Worm (Caenorhabditis elegans) whole organism, young adult: ENCODE results near the gene M05D6.1.

Experiments used
- B0035.1 ChIP-seq: sonication (generic microtip); optimal IDR thresholded peaks from 2 replicates; lab custom pipeline; 2016; ENCODE audit warnings: missing genetic modification characterization, mild to moderate bottlenecking, missing compliant biosample characterization, missing genotype, missing genetic modification reagents
- F22D6.2 ChIP-seq: sonication (generic microtip); optimal IDR thresholded peaks from 2 replicates; lab custom pipeline; 2016; ENCODE audit warnings: mild to moderate bottlenecking, missing genetic modification characterization, missing compliant biosample characterization
- F23B12.7 ChIP-seq: sonication (generic microtip); optimal IDR thresholded peaks from 2 replicates; lab custom pipeline; 2017; ENCODE audit warnings: missing genetic modification characterization, mild to moderate bottlenecking, missing compliant biosample characterization, antibody characterized with exemption, moderate library complexity; ENCODE audit not compliant: insufficient read depth
- F39B2.1 ChIP-seq: fragments of 200-800 bp; sonication (Bioruptor generic); IDR thresholded peaks from 2 replicates; pipeline ENCODE4 v1.3.6; 2022; ENCODE audit warnings: missing genetic modification reagents, missing genetic modification characterization, missing compliant biosample characterization
- F57C9.4 ChIP-seq: sonication (generic microtip); optimal IDR thresholded peaks from 2 replicates; lab custom pipeline; 2017; ENCODE audit warnings: mild to moderate bottlenecking, missing genetic modification characterization, missing compliant biosample characterization
- T26A5.8 ChIP-seq: sonication (generic microtip); optimal IDR thresholded peaks from 2 replicates; lab custom pipeline; 2016; ENCODE audit warnings: missing genetic modification characterization, missing compliant biosample characterization
- Y67H2A.10 ChIP-seq: fragments of 200-800 bp; sonication (Bioruptor generic); conservative IDR thresholded peaks from 2 replicates; pipeline ENCODE4 v1.3.6; 2022; ENCODE audit warnings: missing genetic modification reagents, missing genetic modification characterization, missing compliant biosample characterization
- Y79H2A.3 ChIP-seq: fragments of 200-800 bp; sonication (Bioruptor generic); conservative IDR thresholded peaks from 2 replicates; pipeline ENCODE4 v1.3.6; 2022; ENCODE audit warnings: missing genetic modification reagents, missing genetic modification characterization, missing compliant biosample characterization
- Y95B8A.8 ChIP-seq: fragments of 200-800 bp; sonication (Bioruptor generic); IDR thresholded peaks from 2 replicates; pipeline ENCODE4 v1.3.6; 2022; ENCODE audit warnings: missing genetic modification reagents, missing genetic modification characterization, missing compliant biosample characterization
- ceh-79 ChIP-seq: sonication (generic microtip); optimal IDR thresholded peaks from 2 replicates; lab custom pipeline; 2017; ENCODE audit warnings: mild to moderate bottlenecking, missing genetic modification characterization, missing compliant biosample characterization
- die-1 ChIP-seq: sonication (generic microtip); optimal IDR thresholded peaks from 2 replicates; lab custom pipeline; 2016; ENCODE audit warnings: missing genotype, mild to moderate bottlenecking, missing genetic modification characterization, missing compliant biosample characterization
- efl-1 ChIP-seq: fragments of 150-350 bp; optimal IDR thresholded peaks from 2 replicates; lab custom pipeline; 2014; ENCODE audit warnings: missing biosample characterization, missing genetic modification reagents, missing genetic modification characterization
- ekl-4 ChIP-seq: fragments of 200-800 bp; sonication (Bioruptor generic); IDR thresholded peaks from 2 replicates; pipeline ENCODE4 v1.3.6; 2022; ENCODE audit warnings: missing genetic modification reagents, missing genetic modification characterization, missing compliant biosample characterization
- fkh-3 ChIP-seq: sonication (generic microtip); optimal IDR thresholded peaks from 2 replicates; lab custom pipeline; 2016; ENCODE audit warnings: mild to moderate bottlenecking, missing genetic modification characterization, missing compliant biosample characterization
- him-1 ChIP-seq: sonication (generic microtip); optimal IDR thresholded peaks from 2 replicates; lab custom pipeline; 2016; ENCODE audit warnings: missing genotype, missing genetic modification reagents, missing genetic modification characterization, missing compliant biosample characterization
- hlh-26 ChIP-seq: fragments of 200-800 bp; sonication (Bioruptor generic); conservative IDR thresholded peaks from 2 replicates; pipeline ENCODE4 v1.3.6; 2022; ENCODE audit warnings: missing genetic modification reagents, missing genetic modification characterization, missing compliant biosample characterization
- hrde-1 ChIP-seq: sonication (generic microtip); optimal IDR thresholded peaks from 2 replicates; lab custom pipeline; 2016; ENCODE audit warnings: missing genetic modification characterization, mild to moderate bottlenecking, missing compliant biosample characterization, moderate library complexity, missing genotype, missing genetic modification reagents, borderline replicate concordance
- hsf-1 ChIP-seq: fragments of 200-800 bp; sonication (Bioruptor generic); IDR thresholded peaks from 2 replicates; pipeline ENCODE4 v1.3.6; 2022; ENCODE audit warnings: missing genetic modification reagents, missing genetic modification characterization, missing compliant biosample characterization
- lag-1 ChIP-seq: fragments of 200-800 bp; sonication (Bioruptor generic); IDR thresholded peaks from 2 replicates; pipeline ENCODE4 v1.3.6; 2022; ENCODE audit warnings: missing genetic modification reagents, missing genetic modification characterization, missing compliant biosample characterization
- let-607 ChIP-seq, 2 experiments: fragments of 200-800 bp in 1 of 2; sonication (Bioruptor generic) in 1 of 2; sonication (generic microtip) in 1 of 2; optimal IDR thresholded peaks; 2 replicates each; lab custom pipeline; 2016 to 2018; ENCODE audit warnings: mild to moderate bottlenecking in 2 of 2, missing compliant biosample characterization in 2 of 2, missing genetic modification characterization in 2 of 2, moderate library complexity in 2 of 2, missing genotype in 1 of 2
- lin-35 ChIP-seq, 3 experiments: fragments of 150-350 bp in 2 of 3; sonication (generic microtip) in 1 of 3; optimal IDR thresholded peaks; 2 replicates each; lab custom pipeline; 2014 to 2018; ENCODE audit warnings: missing biosample characterization in 3 of 3, missing genetic modification characterization in 3 of 3, missing genetic modification reagents in 3 of 3
- lsl-1 ChIP-seq: fragments of 200-800 bp; sonication (Bioruptor generic); optimal IDR thresholded peaks from 2 replicates; lab custom pipeline; 2018; ENCODE audit warnings: mild to moderate bottlenecking, missing genetic modification characterization, moderate library complexity, missing compliant biosample characterization
- lsy-27 ChIP-seq: sonication (generic microtip); optimal IDR thresholded peaks from 2 replicates; lab custom pipeline; 2017; ENCODE audit warnings: missing genetic modification characterization, mild to moderate bottlenecking, missing compliant biosample characterization, antibody characterized with exemption, missing genotype, borderline replicate concordance; ENCODE audit not compliant: insufficient read depth
- madf-3 ChIP-seq: fragments of 200-800 bp; sonication (Bioruptor generic); IDR thresholded peaks from 2 replicates; pipeline ENCODE4 v1.3.6; 2022; ENCODE audit warnings: missing genetic modification reagents, missing genetic modification characterization, missing compliant biosample characterization
- madf-6 ChIP-seq: fragments of 200-800 bp; sonication (Bioruptor generic); IDR thresholded peaks from 2 replicates; pipeline ENCODE4 v1.3.6; 2022; ENCODE audit warnings: missing genetic modification reagents, missing genetic modification characterization, missing compliant biosample characterization
- mel-28 ChIP-seq: sonication (generic microtip); optimal IDR thresholded peaks from 2 replicates; lab custom pipeline; 2016; ENCODE audit warnings: borderline replicate concordance, mild to moderate bottlenecking, missing genetic modification characterization, missing compliant biosample characterization
- pbrm-1 ChIP-seq: fragments of 200-800 bp; sonication (Bioruptor generic); IDR thresholded peaks from 2 replicates; pipeline ENCODE4 v1.3.6; 2022; ENCODE audit warnings: missing genetic modification reagents, missing genetic modification characterization, missing compliant biosample characterization
- rcor-1 ChIP-seq: fragments of 200-800 bp; sonication (Bioruptor generic); IDR thresholded peaks from 2 replicates; pipeline ENCODE4 v1.3.6; 2022; ENCODE audit warnings: missing genetic modification reagents, missing genetic modification characterization, missing compliant biosample characterization
- sdz-38 ChIP-seq: sonication (generic microtip); optimal IDR thresholded peaks from 2 replicates; lab custom pipeline; 2016; ENCODE audit warnings: missing genotype, missing genetic modification characterization, missing compliant biosample characterization
- snpc-1.1 ChIP-seq: sonication (generic microtip); optimal IDR thresholded peaks from 2 replicates; lab custom pipeline; 2017; ENCODE audit warnings: missing genetic modification characterization, mild to moderate bottlenecking, missing compliant biosample characterization, antibody characterized with exemption, moderate library complexity, missing genotype, missing genetic modification reagents; ENCODE audit not compliant: insufficient read depth
- snpc-3.4 ChIP-seq: sonication (generic microtip); optimal IDR thresholded peaks from 2 replicates; lab custom pipeline; 2017; ENCODE audit warnings: missing genetic modification characterization, mild to moderate bottlenecking, missing compliant biosample characterization, antibody characterized with exemption, moderate library complexity, missing genotype, missing genetic modification reagents
- snpc-4 ChIP-seq, 5 experiments: fragments of 150-350 bp in 1 of 5; sonication (generic microtip) in 4 of 5; optimal IDR thresholded peaks; 2 replicates each; lab custom pipeline; 2014 to 2018; ENCODE audit warnings: missing genetic modification characterization in 5 of 5, missing biosample characterization in 3 of 5, antibody characterized with exemption in 2 of 5, mild to moderate bottlenecking in 2 of 5, missing compliant biosample characterization in 2 of 5, missing genotype in 2 of 5, moderate library complexity in 2 of 5, missing genetic modification reagents in 1 of 5
- tbp1 ChIP-seq: fragments of 200-800 bp; sonication (Bioruptor generic); optimal IDR thresholded peaks from 2 replicates; lab custom pipeline; 2018; ENCODE audit warnings: mild to moderate bottlenecking, missing genetic modification characterization, missing compliant biosample characterization
- tbx-9 ChIP-seq: sonication (generic microtip); optimal IDR thresholded peaks from 2 replicates; lab custom pipeline; 2016; ENCODE audit warnings: borderline replicate concordance, missing genetic modification characterization, inconsistent platforms, missing compliant biosample characterization
- tlf-1 ChIP-seq: fragments of 200-800 bp; sonication (Bioruptor generic); optimal IDR thresholded peaks from 2 replicates; lab custom pipeline; 2018; ENCODE audit warnings: mild to moderate bottlenecking, missing genetic modification characterization, missing compliant biosample characterization
- unc-62 ChIP-seq: fragments of 150-350 bp; optimal IDR thresholded peaks from 2 replicates; lab custom pipeline; 2014; ENCODE audit warnings: missing biosample characterization, missing genetic modification reagents, missing genetic modification characterization
- zfh-2 ChIP-seq: fragments of 200-800 bp; sonication (Bioruptor generic); conservative IDR thresholded peaks from 2 replicates; pipeline ENCODE4 v1.3.6; 2022; ENCODE audit warnings: missing genetic modification reagents, missing genetic modification characterization, missing compliant biosample characterization
- ztf-28 ChIP-seq: fragments of 200-800 bp; sonication (Bioruptor generic); IDR thresholded peaks from 2 replicates; pipeline ENCODE4 v1.3.6; 2022; ENCODE audit warnings: missing genetic modification reagents, missing genetic modification characterization, missing compliant biosample characterization
- ztf-3 ChIP-seq: fragments of 200-800 bp; sonication (Bioruptor generic); optimal IDR thresholded peaks from 2 replicates; lab custom pipeline; 2018; ENCODE audit warnings: mild to moderate bottlenecking, missing genetic modification characterization, missing compliant biosample characterization

Gene M05D6.1

ce11 chrII:8471139-8471538, 4.1 kb downstream of the M05D6.1 start, which contains the start of gene M05D6.8:
M05D6.8 (minus strand) TSS chrII:8471239.
- no peak for TF ChIP-seq lag-1 (GFP tag; lab: Robert Waterston, UW)
- no peak for TF ChIP-seq hsf-1
- no peak for TF ChIP-seq pbrm-1 (GFP tag; lab: Robert Waterston, UW)
- TF ChIP-seq F57C9.4 (tag; lab: Kevin White, UChicago), result no peak
- TF ChIP-seq tbx-9 (tag; lab: Kevin White, UChicago), result no peak
- TF ChIP-seq Y79H2A.3 (GFP tag; lab: Robert Waterston, UW), result no peak
- no peak for TF ChIP-seq lin-35 (GFP tag; optimal IDR thresholded peaks at IDR 0.05; lab: Kevin White, UChicago)
- no peak for TF ChIP-seq unc-62 (GFP tag; lab: Kevin White, UChicago)
- TF ChIP-seq mel-28, result no peak
- no peak for TF ChIP-seq Y95B8A.8 (GFP tag; lab: Robert Waterston, UW)
- TF ChIP-seq, all 124 proteins: peak for 0

- TF ChIP-seq lsy-27 (no peak), lsl-1 (GFP tag; lab: Kevin White, UChicago) (no peak), hsf-1 (0 out of 2 replicates have a peak, but pooled peaks have one; percentile 50)
- TF ChIP-seq, all 124 proteins: peak for 1
These were observed 7.4 kb downstream of the M05D6.1 start, which contains the start of gene M05D6.2 for ce11 chrII:8467809-8468208. M05D6.2 (plus strand) TSS chrII:8468109.

ce11 chrII:8466874-8467273, 8.3 kb downstream of the M05D6.1 start, which contains the start of gene F22B5.10:
F22B5.10 (plus strand) TSS chrII:8467174.
- TF ChIP-seq snpc-3.4, result peak; percentile 20
- no peak for TF ChIP-seq snpc-1.1 (tag; lab: Kevin White, UChicago)

DNA sequence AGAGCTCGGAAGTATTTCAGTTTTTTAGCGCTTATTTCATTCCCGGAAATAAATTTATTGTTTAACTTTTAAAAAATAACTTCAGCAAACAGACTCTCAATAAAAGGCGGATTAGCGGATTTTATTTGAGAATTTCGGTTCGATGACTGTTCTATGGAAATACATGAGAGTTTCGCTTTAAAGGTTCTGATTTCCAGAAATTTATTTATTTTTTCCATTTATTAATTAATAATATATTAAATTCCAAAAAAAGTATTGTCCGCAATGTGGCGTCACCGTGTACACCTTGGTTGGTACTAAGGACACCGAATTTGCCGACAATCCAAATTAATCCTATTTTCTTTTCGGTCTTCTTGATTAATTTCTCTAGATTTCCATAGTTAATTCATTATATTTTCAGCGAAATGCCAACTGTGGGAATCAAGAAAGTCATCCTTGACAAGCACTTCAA, 10.7 kb downstream of the M05D6.1 start, which contains the start of gene fars-3:
Gene fars-3 (plus strand): TSS at position 401 of the 451 bp plus-strand sequence.
- TF ChIP-seq him-1 (tag; lab: Kevin White, UChicago) (no peak), ztf-3 (no peak), Y67H2A.10 (GFP tag; lab: Robert Waterston, UW) (0 out of 2 replicates have a peak, but pooled peaks have one; percentile 32), zfh-2 (GFP tag; lab: Robert Waterston, UW) (no peak), tbx-9 (tag; lab: Kevin White, UChicago) (no peak), tbp1 (GFP tag; lab: Kevin White, UChicago) (peak; percentile 24), sdz-38 (no peak), tlf-1 (peak; percentile 62), let-607 (tag; optimal IDR thresholded peaks at IDR 0.05; lab: Kevin White, UChicago) (no peak), ceh-79 (tag; lab: Kevin White, UChicago) (no peak), T26A5.8 (tag; lab: Kevin White, UChicago) (peak; percentile 0), mel-28 (no peak), madf-6 (peak; percentile 57), fkh-3 (tag; lab: Kevin White, UChicago) (no peak), Y95B8A.8 (GFP tag; lab: Robert Waterston, UW) (peak; percentile 23; the same call in 1 of the 2 replicates), Y79H2A.3 (GFP tag; lab: Robert Waterston, UW) (peak; percentile 60; the same call in 1 of the 2 replicates), madf-3 (GFP tag; lab: Robert Waterston, UW) (0 out of 2 replicates have a peak, but pooled peaks have one; percentile 69), hsf-1 (peak; percentile 81), efl-1 (GFP tag; lab: Kevin White, UChicago) (no peak), F23B12.7 (tag; lab: Kevin White, UChicago) (no peak), snpc-4 (GFP tag; optimal IDR thresholded peaks at IDR 0.05; lab: Kevin White, UChicago) (peak; percentile 14), snpc-4 (tag; optimal IDR thresholded peaks at IDR 0.05; lab: Kevin White, UChicago) (peak in 1 of 4 experiments; percentile 41), F22D6.2 (tag; lab: Kevin White, UChicago) (no peak), F39B2.1 (peak; percentile 39; the same call in 1 of the 2 replicates), ztf-28 (GFP tag; lab: Robert Waterston, UW) (no peak), B0035.1 (tag; lab: Kevin White, UChicago) (peak; percentile 46), ekl-4 (GFP tag; lab: Robert Waterston, UW) (peak; percentile 72; the same call in 1 of the 2 replicates), rcor-1 (no peak), lin-35 (GFP tag; optimal IDR thresholded peaks at IDR 0.05; lab: Kevin White, UChicago) (peak in 1 of 3 experiments; percentile 49), hlh-26 (GFP tag; lab: Robert Waterston, UW) (no peak), hrde-1 (tag; lab: Kevin White, UChicago) (peak; percentile 71), die-1 (tag; lab: Kevin White, UChicago) (no peak)
